Fruit fly (Drosophila melanogaster): ENCODE measurements around the gene CG15478.

The CG15478 gene

DNA sequence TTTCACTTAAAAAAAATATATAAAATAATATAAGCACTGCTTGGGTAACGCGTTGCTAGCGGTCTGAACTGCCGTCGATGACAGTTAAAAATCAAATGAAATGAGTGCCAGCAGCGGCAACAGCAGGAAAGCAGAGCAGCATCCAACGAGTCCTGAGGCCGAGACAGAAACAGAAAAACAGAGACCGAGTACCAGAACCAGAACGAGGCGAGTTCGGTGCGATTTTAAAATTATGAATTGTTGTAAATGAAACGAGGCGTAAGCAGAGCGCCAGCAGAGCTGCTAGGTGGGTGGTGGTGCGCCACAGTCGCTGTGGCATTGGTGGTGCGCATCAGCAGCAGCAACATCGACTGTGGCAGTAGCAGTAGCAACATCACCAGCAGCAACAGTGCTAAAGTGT lies at the start of gene CG15478:
CG15478 (minus strand) TSS at position 101 of the 400 bp plus-strand sequence.
- TF ChIP-seq insv (optimal IDR thresholded peaks at IDR 0.05) (no peak), Myc (optimal IDR thresholded peaks at IDR 0.05) (no peak), ttk (optimal IDR thresholded peaks at IDR 0.05) (no peak), h (optimal IDR thresholded peaks at IDR 0.05) (no peak), psq (optimal IDR thresholded peaks at IDR 0.05) (no peak), Sin3A (optimal IDR thresholded peaks at IDR 0.05) (no peak)

DNA sequence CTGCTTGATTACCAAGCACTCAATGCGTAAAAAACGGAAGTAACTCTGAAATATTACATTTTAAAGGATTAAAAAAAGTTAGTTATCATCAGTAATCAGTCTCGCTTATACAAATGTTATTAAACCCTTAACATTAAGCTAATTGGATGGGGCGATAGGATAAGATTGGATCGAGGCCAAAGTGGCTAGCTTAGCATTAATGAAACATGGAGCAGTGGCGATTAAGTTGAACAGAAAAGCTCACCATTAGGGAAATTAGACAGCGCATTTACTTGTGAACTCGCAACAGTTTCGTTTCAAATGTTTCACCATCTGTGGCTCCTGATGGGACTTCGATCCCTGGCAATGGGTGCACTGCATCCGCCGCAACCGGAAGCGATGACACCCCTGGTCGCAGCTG lies 47.0 kb upstream of the CG15478 start, which contains the start of gene Ir7a:
Ir7a (plus strand) TSS at position 301 of the 400 bp plus-strand sequence.
- TF ChIP-seq ttk (optimal IDR thresholded peaks at IDR 0.05) = no peak
- TF ChIP-seq Myc (optimal IDR thresholded peaks at IDR 0.05) = no peak
- TF ChIP-seq insv (optimal IDR thresholded peaks at IDR 0.05) = no peak
- no peak for TF ChIP-seq h (optimal IDR thresholded peaks at IDR 0.05)
- no peak for TF ChIP-seq psq (optimal IDR thresholded peaks at IDR 0.05)
- TF ChIP-seq Sin3A (optimal IDR thresholded peaks at IDR 0.05) = no peak

DNA sequence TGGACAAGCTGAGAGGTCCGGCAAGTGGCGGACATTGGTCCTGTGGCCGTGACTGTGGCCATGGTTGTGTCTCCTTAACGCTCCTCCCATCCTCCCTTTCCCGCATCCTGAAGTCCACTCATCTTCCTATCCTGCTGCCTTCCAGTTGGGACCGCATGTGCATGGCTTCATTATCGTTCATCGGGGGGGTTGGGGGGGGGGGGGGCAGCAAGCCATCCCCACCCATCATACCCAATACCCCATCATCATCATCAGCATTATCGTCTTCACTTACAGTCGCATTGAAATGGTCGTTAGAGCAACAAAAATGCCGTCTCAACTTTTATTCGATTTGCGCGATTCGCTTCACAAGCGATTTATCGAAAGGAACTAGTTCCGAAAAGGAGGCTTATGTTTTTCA lies 28.6 kb upstream of the CG15478 start:
- TF ChIP-seq insv (optimal IDR thresholded peaks at IDR 0.05) = no peak

DNA sequence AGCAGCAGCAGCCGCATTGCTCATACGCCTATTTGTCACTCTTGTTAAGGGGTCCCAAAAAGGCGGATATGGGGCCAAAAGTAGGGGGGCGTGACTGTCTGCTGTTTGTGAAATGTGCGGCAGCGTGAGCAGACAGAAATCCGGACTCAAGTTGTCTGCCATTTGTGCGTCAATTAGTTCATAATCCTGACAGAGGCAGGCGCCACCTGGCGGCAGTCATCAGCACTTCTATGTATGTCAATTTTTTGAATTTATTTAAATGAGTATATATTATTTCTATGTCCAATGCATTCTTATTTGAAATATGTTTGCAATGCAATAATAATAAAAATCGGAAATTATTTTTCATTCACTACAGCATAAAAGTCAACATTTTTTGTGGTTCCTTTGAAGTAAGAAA lies 26.3 kb upstream of the CG15478 start:
- TF ChIP-seq insv (optimal IDR thresholded peaks at IDR 0.05) = no peak
- TF ChIP-seq Sin3A (optimal IDR thresholded peaks at IDR 0.05) = no peak
- no peak for TF ChIP-seq ttk (optimal IDR thresholded peaks at IDR 0.05)
- no peak for TF ChIP-seq psq (optimal IDR thresholded peaks at IDR 0.05)
- no peak for TF ChIP-seq Myc (optimal IDR thresholded peaks at IDR 0.05)
- TF ChIP-seq h (optimal IDR thresholded peaks at IDR 0.05) = no peak

DNA sequence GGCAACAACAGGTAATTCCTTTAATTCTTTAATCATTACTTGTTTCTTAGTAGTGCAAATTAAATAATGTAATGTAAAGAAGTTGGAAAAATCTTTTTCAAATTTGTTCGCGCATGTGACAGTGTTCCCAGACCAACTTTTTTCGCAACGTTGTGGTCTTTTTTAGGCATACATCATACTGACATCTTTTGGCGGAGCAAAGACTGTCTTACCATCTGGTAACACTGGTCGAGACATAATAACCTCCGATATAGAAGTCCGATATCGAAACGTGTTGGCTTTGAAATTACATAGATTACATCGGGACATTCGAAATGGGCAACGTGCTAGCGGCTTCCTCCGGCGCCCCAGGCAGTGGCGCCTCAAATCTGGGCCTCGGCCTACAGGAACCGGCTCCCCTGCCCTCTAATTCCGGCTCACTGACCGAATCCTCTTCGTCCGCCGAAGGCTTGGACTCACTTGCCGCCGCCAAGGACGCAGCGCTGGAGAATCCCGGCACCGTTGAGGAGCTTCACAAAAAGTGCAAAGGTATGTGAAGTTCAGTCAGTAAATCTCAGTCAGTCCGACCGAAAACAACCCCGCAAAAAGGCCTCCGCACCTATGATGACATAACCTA lies 19.5 kb upstream of the CG15478 start:
- no peak for TF ChIP-seq h (optimal IDR thresholded peaks at IDR 0.05)
- no peak for TF ChIP-seq psq (optimal IDR thresholded peaks at IDR 0.05)
- no peak for TF ChIP-seq Myc (optimal IDR thresholded peaks at IDR 0.05)
- no peak for TF ChIP-seq insv (optimal IDR thresholded peaks at IDR 0.05)
- no peak for TF ChIP-seq ttk (optimal IDR thresholded peaks at IDR 0.05)
- no peak for TF ChIP-seq Sin3A (optimal IDR thresholded peaks at IDR 0.05)

DNA sequence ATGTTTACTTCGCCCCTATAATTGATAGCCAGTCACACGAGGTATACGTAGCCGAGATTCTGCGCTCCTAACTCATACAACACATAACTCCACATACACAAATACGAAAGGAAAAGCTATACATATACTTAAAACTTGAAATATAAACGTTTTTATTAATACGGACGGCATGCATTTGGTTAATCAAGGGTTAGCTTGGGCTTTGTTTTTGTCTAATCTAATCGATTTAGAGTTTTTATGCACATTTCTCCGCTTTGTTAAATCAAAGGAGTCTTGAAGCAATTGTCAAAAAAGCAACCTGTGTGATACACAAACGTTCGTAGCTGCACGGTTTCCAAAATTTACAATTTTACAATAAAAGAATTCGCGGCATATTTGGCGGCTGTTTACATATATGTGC lies 18.9 kb upstream of the CG15478 start, which contains the start of gene Tom40:
Tom40 (plus strand) TSS at position 301 of the 400 bp plus-strand sequence.
- no peak for TF ChIP-seq Myc (optimal IDR thresholded peaks at IDR 0.05)
- no peak for TF ChIP-seq h (optimal IDR thresholded peaks at IDR 0.05)
- no peak for TF ChIP-seq ttk (optimal IDR thresholded peaks at IDR 0.05)
- TF ChIP-seq insv (optimal IDR thresholded peaks at IDR 0.05) = no peak
- TF ChIP-seq psq (optimal IDR thresholded peaks at IDR 0.05) = no peak

DNA sequence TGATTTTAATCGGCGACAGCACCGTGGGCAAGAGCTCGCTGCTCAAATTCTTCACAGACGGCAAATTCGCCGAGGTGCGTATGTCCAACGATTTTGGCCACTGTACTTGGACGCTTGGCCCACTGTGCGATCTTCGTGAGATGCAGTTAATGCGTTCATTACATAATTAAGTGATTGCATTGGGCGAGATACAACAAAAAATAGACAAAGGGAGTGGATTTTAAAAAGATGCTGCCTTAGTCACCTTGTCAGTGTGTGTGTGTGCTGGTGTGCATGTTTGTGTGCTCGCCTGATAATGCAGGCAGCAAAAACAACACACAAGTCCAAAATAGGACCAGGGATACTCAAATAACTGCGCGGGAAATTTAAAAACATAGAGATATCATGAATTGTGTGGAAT lies 17.5 kb upstream of the CG15478 start:
- TF ChIP-seq ttk (optimal IDR thresholded peaks at IDR 0.05) (no peak), psq (optimal IDR thresholded peaks at IDR 0.05) (no peak), h (optimal IDR thresholded peaks at IDR 0.05) (no peak), Myc (optimal IDR thresholded peaks at IDR 0.05) (no peak)

DNA sequence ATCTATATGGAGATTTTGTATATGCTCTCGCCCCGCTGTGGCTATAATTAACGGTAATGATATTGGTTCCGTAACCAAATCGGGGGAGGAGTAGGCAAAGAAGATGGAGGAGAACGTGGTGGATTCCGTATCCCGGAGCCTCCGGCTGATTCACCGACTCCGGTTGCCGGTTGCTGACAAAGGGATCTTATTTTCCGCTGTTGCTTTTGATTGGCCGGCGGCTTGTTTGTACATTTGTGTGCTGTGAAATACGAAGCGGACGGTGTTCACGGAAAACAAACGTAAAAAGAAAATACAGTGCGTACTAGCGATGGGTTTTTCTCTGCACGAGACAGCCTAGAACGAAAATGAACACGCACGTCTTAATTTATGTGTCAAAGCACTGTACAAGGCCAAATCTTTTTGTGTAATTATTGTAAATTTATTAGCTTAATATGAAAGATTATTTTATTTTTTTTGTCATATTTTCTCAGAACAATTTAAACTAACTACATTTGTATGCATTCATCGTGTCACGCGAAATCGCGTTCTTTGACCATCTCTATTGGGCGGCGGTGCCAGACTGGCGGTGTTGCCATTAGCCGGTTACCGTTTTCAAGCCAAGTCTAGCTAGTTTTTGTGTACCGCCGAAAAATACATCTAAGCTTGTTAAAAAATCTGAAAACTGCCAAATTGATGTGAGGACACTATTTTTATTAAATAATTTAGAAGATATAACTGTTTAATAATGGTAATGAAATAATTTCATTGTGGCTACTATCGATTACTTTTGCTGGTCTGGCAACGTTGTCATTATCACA lies 16.6 kb upstream of the CG15478 start, which contains the start of the genes Pdp and Rab39:
Pdp (minus strand) TSS at position 521 of the 800 bp plus-strand sequence.
Rab39 (plus strand) TSS at position 793 of the 800 bp plus-strand sequence.
- TF ChIP-seq Myc (optimal IDR thresholded peaks at IDR 0.05) = no peak
- TF ChIP-seq psq (optimal IDR thresholded peaks at IDR 0.05) = peak; percentile 10
- TF ChIP-seq h (optimal IDR thresholded peaks at IDR 0.05) = no peak
- no peak for TF ChIP-seq insv (optimal IDR thresholded peaks at IDR 0.05)
- TF ChIP-seq Sin3A (optimal IDR thresholded peaks at IDR 0.05) = no peak
- TF ChIP-seq ttk (optimal IDR thresholded peaks at IDR 0.05) = no peak

DNA sequence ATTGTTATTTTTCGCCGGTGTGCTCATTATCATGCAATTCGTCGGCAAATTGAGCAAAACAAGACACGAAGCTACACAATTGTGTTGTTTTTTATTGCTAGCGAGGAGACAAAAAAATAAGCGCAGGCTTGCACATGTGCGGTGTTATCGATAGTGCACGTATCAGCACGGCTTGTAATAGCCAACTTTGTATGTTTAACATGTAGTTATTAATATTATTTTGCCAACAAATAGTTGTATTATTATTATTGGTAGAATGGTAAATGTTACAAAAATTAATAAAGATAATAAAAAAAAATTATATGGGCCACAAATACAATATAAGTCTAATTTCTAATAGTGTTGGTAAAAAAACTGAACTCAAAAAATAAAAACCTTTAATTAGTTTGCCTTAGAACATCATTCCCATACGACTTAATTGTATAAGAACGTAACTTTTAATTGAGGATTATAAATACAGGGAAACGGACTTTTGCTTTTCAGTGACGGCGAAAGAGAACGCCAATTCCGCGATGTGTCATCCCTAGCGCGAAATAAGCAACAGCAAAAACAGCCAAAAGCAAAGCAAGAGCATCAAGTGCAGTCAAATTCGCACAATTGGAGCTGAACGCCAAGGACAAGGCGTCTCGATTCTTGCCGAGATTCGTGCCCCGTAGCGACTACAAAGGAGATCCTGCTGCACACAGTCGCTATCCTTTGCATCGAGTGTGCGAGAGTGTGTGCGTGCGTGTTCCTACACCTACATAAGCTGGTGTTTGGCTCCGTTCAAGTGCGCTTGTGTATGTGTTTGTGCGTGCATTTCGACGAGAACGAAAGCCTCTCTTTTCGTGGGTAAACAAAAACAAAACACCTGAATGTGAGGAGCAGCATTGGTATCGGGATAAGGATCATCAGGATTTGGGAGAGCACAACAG lies 10.8 kb upstream of the CG15478 start, which contains the start of the genes NELF-B and CG12155:
NELF-B (minus strand) TSS at position 111 of the 914 bp plus-strand sequence.
CG12155 (plus strand) TSS at position 505 of the 914 bp plus-strand sequence.
- TF ChIP-seq psq (optimal IDR thresholded peaks at IDR 0.05) = no peak
- TF ChIP-seq h (optimal IDR thresholded peaks at IDR 0.05) = peak; percentile 20
- no peak for TF ChIP-seq Sin3A (optimal IDR thresholded peaks at IDR 0.05)
- no peak for TF ChIP-seq ttk (optimal IDR thresholded peaks at IDR 0.05)

DNA sequence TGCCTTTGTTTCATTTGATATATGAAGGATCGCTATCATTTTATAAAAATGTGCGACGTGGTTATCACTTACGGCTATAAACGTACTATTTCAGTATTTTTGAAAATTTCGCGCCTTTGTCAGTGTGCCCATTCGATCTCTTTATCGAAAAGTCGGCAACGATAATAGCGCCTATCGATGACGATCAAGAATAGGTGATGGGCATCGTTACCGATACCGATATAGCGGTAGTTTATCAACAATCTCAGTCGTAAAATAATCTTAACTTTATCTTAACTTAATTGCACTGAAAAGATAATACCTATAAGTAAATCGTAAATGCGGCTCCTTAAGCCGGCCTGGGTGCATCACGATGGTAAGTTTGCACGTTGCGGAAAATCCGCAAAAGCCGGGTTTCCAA lies 4.2 kb upstream of the CG15478 start, which contains the start of gene Hira:
Hira (plus strand) TSS at position 215 of the 400 bp plus-strand sequence.
- no peak for TF ChIP-seq psq (optimal IDR thresholded peaks at IDR 0.05)
- no peak for TF ChIP-seq Sin3A (optimal IDR thresholded peaks at IDR 0.05)
- no peak for TF ChIP-seq insv (optimal IDR thresholded peaks at IDR 0.05)
- TF ChIP-seq h (optimal IDR thresholded peaks at IDR 0.05) = no peak
- no peak for TF ChIP-seq ttk (optimal IDR thresholded peaks at IDR 0.05)
- TF ChIP-seq Myc (optimal IDR thresholded peaks at IDR 0.05) = no peak

DNA sequence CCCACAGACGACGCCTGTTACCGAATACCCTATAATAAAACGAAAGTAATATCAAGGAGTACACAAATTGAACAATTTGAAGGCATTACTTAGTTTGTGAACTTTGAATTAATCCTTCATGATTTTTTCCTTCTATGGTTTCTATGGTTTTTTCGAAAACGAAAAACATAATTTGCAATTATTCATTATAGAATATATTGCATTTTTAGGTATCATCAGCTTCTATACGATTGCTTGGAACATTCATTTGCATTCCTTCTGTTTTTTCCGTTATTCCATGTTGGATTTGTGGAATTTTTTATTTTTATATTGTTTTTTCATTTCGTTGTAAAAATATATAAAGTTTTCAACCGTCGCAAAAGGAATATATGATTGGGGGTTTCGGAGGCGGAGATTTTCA lies 2.3 kb downstream of the CG15478 start:
- no peak for TF ChIP-seq Myc (optimal IDR thresholded peaks at IDR 0.05)
- TF ChIP-seq psq (optimal IDR thresholded peaks at IDR 0.05) = no peak
- TF ChIP-seq h (optimal IDR thresholded peaks at IDR 0.05) = no peak
- no peak for TF ChIP-seq insv (optimal IDR thresholded peaks at IDR 0.05)
- TF ChIP-seq ttk (optimal IDR thresholded peaks at IDR 0.05) = no peak
- no peak for TF ChIP-seq Sin3A (optimal IDR thresholded peaks at IDR 0.05)

Measured in Kc167 (cell line).